Worm (Caenorhabditis elegans): ENCODE data around the gene nhr-126.

Gene nhr-126

DNA sequence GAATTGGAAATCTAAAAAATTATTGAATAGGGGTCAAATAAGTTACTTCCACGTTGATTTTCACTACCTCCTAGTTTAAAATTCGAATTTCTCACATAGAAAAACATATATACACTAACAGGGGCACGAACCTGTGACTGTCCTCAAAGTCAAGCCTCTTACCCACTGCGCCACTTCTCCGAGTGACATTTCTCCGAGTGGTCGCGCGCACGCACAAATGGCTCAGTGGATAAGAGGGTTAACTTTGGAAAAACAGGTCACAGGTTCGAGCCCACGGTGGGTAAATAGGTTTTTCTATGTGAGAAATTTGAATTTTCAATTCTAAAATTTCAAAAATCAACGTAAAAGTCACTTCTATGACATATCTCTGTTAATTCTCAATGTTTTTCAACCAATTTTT lies 48.4 kb downstream of the nhr-126 start (continued):
- TF ChIP-seq pha-4 (GFP tag; IDR thresholded peaks at IDR 0.05) (no peak), pha-4 (tag; optimal IDR thresholded peaks at IDR 0.05) (no peak), egl-27 (tag; optimal IDR thresholded peaks at IDR 0.05) (no peak), nhr-41 (GFP tag; IDR thresholded peaks at IDR 0.05) (no peak), jun-1 (tag; optimal IDR thresholded peaks at IDR 0.05) (no peak)

ce11 chrV:2278052-2278451 lies 49.2 kb downstream of the nhr-126 start, which contains the start of gene nhr-59:
TSS of gene nhr-59 (minus strand) at chrV:2278265.
- TF ChIP-seq mdl-1 (tag; optimal IDR thresholded peaks at IDR 0.05) (peak in 1 of 2 experiments; percentile 9), hif-1 (tag; optimal IDR thresholded peaks at IDR 0.05) (no peak), T26A8.4 (GFP tag; IDR thresholded peaks at IDR 0.05) (no peak), F49E8.2 (tag; optimal IDR thresholded peaks at IDR 0.05; ENCODE audit: borderline replicate concordance) (no peak), nhr-28 (tag; optimal IDR thresholded peaks at IDR 0.05) (peak; percentile 88), pqm-1 (tag; optimal IDR thresholded peaks at IDR 0.05) (peak; percentile 17), ZK546.5 (tag; optimal IDR thresholded peaks at IDR 0.05) (no peak), unc-39 (tag; optimal IDR thresholded peaks at IDR 0.05) (no peak), lir-3 (tag; optimal IDR thresholded peaks at IDR 0.05) (no peak), arid-1 (GFP tag; conservative IDR thresholded peaks at IDR 0.05) (no peak), hlh-11 (tag; optimal IDR thresholded peaks at IDR 0.05) (peak; percentile 42), mes-2 (tag; optimal IDR thresholded peaks at IDR 0.05; ENCODE audit: poor library complexity, severe bottlenecking) (peak; percentile 7), aha-1 (tag) (peak; percentile 23), dmd-6 (GFP tag; IDR thresholded peaks at IDR 0.05) (peak; percentile 26; the same call in 1 of the 2 replicates), nhr-48 (tag; optimal IDR thresholded peaks at IDR 0.05) (no peak), hlh-30 (tag; optimal IDR thresholded peaks at IDR 0.05; ENCODE audit: insufficient read depth) (peak; percentile 81), nhr-6 (tag; optimal IDR thresholded peaks at IDR 0.05) (no peak), unc-130 (GFP tag; optimal IDR thresholded peaks at IDR 0.05) (no peak), T20F7.1 (GFP tag; optimal IDR thresholded peaks at IDR 0.05) (no peak)

DNA sequence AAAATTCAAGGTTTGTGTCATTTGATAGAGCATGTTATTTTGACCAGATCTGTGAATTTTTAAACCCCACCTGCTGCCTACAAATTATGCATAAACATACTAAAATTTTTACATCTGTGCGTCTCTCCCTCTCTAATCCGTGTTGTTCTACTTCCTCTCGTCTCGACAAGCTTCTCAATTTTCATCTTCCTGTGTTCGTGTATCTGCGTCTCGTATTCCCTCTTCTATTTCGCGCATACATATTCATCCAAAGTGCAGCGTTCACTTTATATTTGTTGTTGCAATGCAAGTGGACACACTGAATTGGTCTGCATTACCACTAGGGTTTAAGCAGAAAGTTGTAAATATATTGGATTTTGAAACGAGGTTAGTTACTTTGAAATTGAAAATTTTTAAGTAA lies 49.7 kb downstream of the nhr-126 start, which contains the start of gene fbxa-137:
Gene fbxa-137, plus strand, starts transcription at position 274 of the 400 bp plus-strand sequence.
- TF ChIP-seq zfp-3 (GFP tag; conservative IDR thresholded peaks at IDR 0.05) (no peak), tra-1 (GFP tag; IDR thresholded peaks at IDR 0.05) (no peak), unc-62 (GFP tag; optimal IDR thresholded peaks at IDR 0.05 in 1 of 2) (peak in 1 of 2 experiments; percentile 69), unc-62 (tag; optimal IDR thresholded peaks at IDR 0.05) (no peak), egl-43 (GFP tag; IDR thresholded peaks at IDR 0.05) (no peak), saeg-2 (GFP tag; IDR thresholded peaks at IDR 0.05) (no peak)

Data from whole organism, L4 larva.